Fruit fly (Drosophila melanogaster) whole organism, prepupa: ENCODE data around the gene Smvt.

Experiments
- Blimp-1 ChIP-seq: fragments of 200-800 bp; sonication (Bioruptor generic); optimal IDR thresholded peaks from 3 replicates; lab custom pipeline; 2017; ENCODE audit warnings: missing biosample characterization, missing genetic modification characterization, mild to moderate bottlenecking, moderate library complexity, missing genetic modification reagents
- CG10631 ChIP-seq: fragments of 200-800 bp; sonication (Bioruptor generic); optimal IDR thresholded peaks from 2 replicates; lab custom pipeline; 2016; ENCODE audit warnings: missing biosample characterization, missing genetic modification characterization
- CG11762 ChIP-seq: fragments of 200-800 bp; sonication (Bioruptor generic); optimal IDR thresholded peaks from 3 replicates; lab custom pipeline; 2016; ENCODE audit warnings: missing biosample characterization, missing genetic modification characterization; ENCODE audit not compliant: insufficient read depth
- CG15336 ChIP-seq: fragments of 200-800 bp; sonication (Bioruptor generic); IDR thresholded peaks from 2 replicates; pipeline ENCODE4 v1.3.6; 2022; ENCODE audit warnings: missing biosample characterization, missing genetic modification characterization
- CG1621 ChIP-seq: fragments of 200-800 bp; sonication (Bioruptor generic); optimal IDR thresholded peaks from 3 replicates; lab custom pipeline; 2018; ENCODE audit warnings: missing biosample characterization, mild to moderate bottlenecking, missing genetic modification characterization
- CG16779 ChIP-seq: fragments of 200-800 bp; sonication (Bioruptor generic); optimal IDR thresholded peaks from 3 replicates; lab custom pipeline; 2017; ENCODE audit warnings: missing biosample characterization, mild to moderate bottlenecking, missing genetic modification characterization
- CG3032 ChIP-seq: fragments of 200-800 bp; optimal IDR thresholded peaks from 2 replicates; lab custom pipeline; 2019; ENCODE audit warnings: missing biosample characterization, mild to moderate bottlenecking, missing genetic modification characterization, moderate library complexity
- CG31627 ChIP-seq: fragments of 200-800 bp; sonication (Bioruptor generic); optimal IDR thresholded peaks from 3 replicates; lab custom pipeline; 2016; ENCODE audit warnings: missing biosample characterization, missing genetic modification characterization
- CG32006 ChIP-seq: fragments of 200-800 bp; sonication (Bioruptor generic); optimal IDR thresholded peaks from 3 replicates; lab custom pipeline; 2017; ENCODE audit warnings: missing biosample characterization, mild to moderate bottlenecking, missing genetic modification characterization
- CG34406 ChIP-seq: fragments of 200-800 bp; sonication (Bioruptor generic); optimal IDR thresholded peaks from 3 replicates; lab custom pipeline; 2016; ENCODE audit warnings: missing biosample characterization, missing genetic modification characterization
- CG3919 ChIP-seq: fragments of 200-800 bp; sonication (Bioruptor generic); optimal IDR thresholded peaks from 3 replicates; lab custom pipeline; 2016; ENCODE audit warnings: missing biosample characterization, missing genetic modification characterization
- CG6163 ChIP-seq: fragments of 200-800 bp; sonication (Bioruptor generic); IDR thresholded peaks from 3 replicates; pipeline ENCODE4 v1.3.6; 2022; ENCODE audit warnings: missing biosample characterization, missing genetic modification characterization
- CG7368 ChIP-seq: fragments of 200-800 bp; sonication (Bioruptor generic); optimal IDR thresholded peaks from 3 replicates; lab custom pipeline; 2016; ENCODE audit warnings: missing biosample characterization, missing genetic modification characterization
- CG8319 ChIP-seq: fragments of 200-800 bp; sonication (Bioruptor generic); optimal IDR thresholded peaks from 3 replicates; lab custom pipeline; 2016; ENCODE audit warnings: missing biosample characterization, missing genetic modification characterization
- Eip78C ChIP-seq: fragments of 200-800 bp; sonication (Bioruptor generic); peaks from one replicate; lab custom pipeline; 2016; ENCODE audit warnings: missing biosample characterization, missing genetic modification characterization
- Ets96B ChIP-seq: fragments of 200-800 bp; optimal IDR thresholded peaks from 2 replicates; lab custom pipeline; 2019; ENCODE audit warnings: missing biosample characterization, mild to moderate bottlenecking, missing genetic modification characterization, moderate library complexity
- Gug ChIP-seq: fragments of 200-800 bp; sonication (Bioruptor generic); IDR thresholded peaks from 2 replicates; pipeline ENCODE4 v1.3.6; 2022; ENCODE audit warnings: missing biosample characterization, missing genetic modification characterization
- Hr38 ChIP-seq: sonication (Bioruptor generic); optimal IDR thresholded peaks from 2 replicates; lab custom pipeline; 2016; ENCODE audit warnings: missing biosample characterization, missing genetic modification characterization
- Hr4 ChIP-seq: fragments of 200-800 bp; sonication (Bioruptor generic); optimal IDR thresholded peaks from 3 replicates; lab custom pipeline; 2016; ENCODE audit warnings: missing biosample characterization, missing genetic modification characterization
- Lpt ChIP-seq: fragments of 200-800 bp; sonication (Bioruptor generic); optimal IDR thresholded peaks from 3 replicates; lab custom pipeline; 2016; ENCODE audit warnings: missing biosample characterization, missing genetic modification characterization
- OdsH ChIP-seq: fragments of 200-800 bp; sonication (Bioruptor generic); optimal IDR thresholded peaks from 3 replicates; lab custom pipeline; 2016; ENCODE audit warnings: missing biosample characterization, missing genetic modification characterization
- Sox102F ChIP-seq: fragments of 200-800 bp; sonication (Bioruptor generic); optimal IDR thresholded peaks from 2 replicates; lab custom pipeline; 2016; ENCODE audit warnings: missing biosample characterization, mild to moderate bottlenecking, missing genetic modification characterization
- Sox15 ChIP-seq: fragments of 200-800 bp; sonication (Bioruptor generic); optimal IDR thresholded peaks from 3 replicates; lab custom pipeline; 2016; ENCODE audit warnings: missing biosample characterization, missing genetic modification characterization
- achi ChIP-seq: fragments of 200-800 bp; sonication (Bioruptor generic); optimal IDR thresholded peaks from 3 replicates; lab custom pipeline; 2016; ENCODE audit warnings: missing biosample characterization, missing genetic modification characterization
- acj6 ChIP-seq: fragments of 200-800 bp; sonication (Bioruptor generic); optimal IDR thresholded peaks from 3 replicates; lab custom pipeline; 2016; ENCODE audit warnings: missing biosample characterization, missing genetic modification characterization
- cyc ChIP-seq: fragments of 200-800 bp; sonication (Bioruptor generic); optimal IDR thresholded peaks from 3 replicates; lab custom pipeline; 2016; ENCODE audit warnings: missing biosample characterization, missing genetic modification characterization
- dac ChIP-seq: fragments of 200-800 bp; sonication (Bioruptor generic); optimal IDR thresholded peaks from 2 replicates; lab custom pipeline; 2017; ENCODE audit warnings: missing biosample characterization, mild to moderate bottlenecking, missing genetic modification characterization
- dsx ChIP-seq: fragments of 200-800 bp; optimal IDR thresholded peaks from 3 replicates; lab custom pipeline; 2019; ENCODE audit warnings: missing biosample characterization, mild to moderate bottlenecking, missing genetic modification characterization, moderate library complexity; ENCODE audit not compliant: poor library complexity, severe bottlenecking
- fd85E ChIP-seq: fragments of 200-800 bp; sonication (Bioruptor generic); optimal IDR thresholded peaks from 3 replicates; lab custom pipeline; 2016; ENCODE audit warnings: missing biosample characterization, missing genetic modification characterization
- fkh ChIP-seq: fragments of 200-800 bp; sonication (Bioruptor generic); optimal IDR thresholded peaks from 3 replicates; lab custom pipeline; 2017; ENCODE audit warnings: missing biosample characterization, mild to moderate bottlenecking, missing genetic modification characterization, moderate library complexity
- net ChIP-seq: fragments of 200-800 bp; sonication (Bioruptor generic); optimal IDR thresholded peaks from 3 replicates; lab custom pipeline; 2016; ENCODE audit warnings: missing biosample characterization, missing genetic modification characterization
- pdm3 ChIP-seq: fragments of 200-800 bp; sonication (Bioruptor generic); optimal IDR thresholded peaks from 3 replicates; lab custom pipeline; 2016; ENCODE audit warnings: missing biosample characterization, missing genetic modification characterization
- spab ChIP-seq: fragments of 200-800 bp; sonication (Bioruptor generic); optimal IDR thresholded peaks from 2 replicates; lab custom pipeline; 2017; ENCODE audit warnings: missing biosample characterization, mild to moderate bottlenecking, missing genetic modification characterization, missing genetic modification reagents
- ss ChIP-seq, 2 experiments: fragments of 200-800 bp; sonication (Bioruptor generic); optimal IDR thresholded peaks; 2 replicates in 1 of 2; 3 replicates in 1 of 2; lab custom pipeline; 2017 to 2018; ENCODE audit warnings: mild to moderate bottlenecking in 2 of 2, missing biosample characterization in 2 of 2, missing genetic modification characterization in 2 of 2, moderate library complexity in 1 of 2
- svp ChIP-seq: fragments of 200-800 bp; sonication (Bioruptor generic); peaks from one replicate; lab custom pipeline; 2016; ENCODE audit warnings: missing biosample characterization, missing genetic modification characterization
- topi ChIP-seq: fragments of 200-800 bp; sonication (Bioruptor generic); optimal IDR thresholded peaks from 3 replicates; lab custom pipeline; 2016; ENCODE audit warnings: missing biosample characterization, missing genetic modification characterization
- vri ChIP-seq: fragments of 200-800 bp; sonication (Bioruptor generic); optimal IDR thresholded peaks from 3 replicates; lab custom pipeline; 2016; ENCODE audit warnings: missing biosample characterization, mild to moderate bottlenecking, missing genetic modification characterization

Gene Smvt

dm6 chr3R:31762672-31763071, 1.3 kb upstream of the Smvt start (continued):
- TF ChIP-seq CG1621 (peak; percentile 62), dac (GFP tag; lab: Kevin White, UChicago) (peak; percentile 35), Hr4 (peak; percentile 84), CG3919 (GFP tag; lab: Kevin White, UChicago) (peak; percentile 79), Blimp-1 (GFP tag; lab: Kevin White, UChicago) (no peak), cyc (no peak), Lpt (GFP tag; lab: Kevin White, UChicago) (peak; percentile 69), OdsH (GFP tag; lab: Kevin White, UChicago) (peak; percentile 75), Hr38 (GFP tag; lab: Kevin White, UChicago) (no peak), Gug (GFP tag; lab: Robert Waterston, UW) (peak; percentile 62), net (GFP tag; lab: Kevin White, UChicago) (peak; percentile 67), CG10631 (GFP tag; lab: Kevin White, UChicago) (peak; percentile 68), CG16779 (tag; lab: Kevin White, UChicago) (peak; percentile 31), achi (GFP tag; lab: Kevin White, UChicago) (peak; percentile 78), svp (GFP tag; lab: Kevin White, UChicago) (peak; percentile 69), CG34406 (GFP tag; lab: Kevin White, UChicago) (peak; percentile 60), CG15336 (GFP tag; lab: Robert Waterston, UW) (peak; percentile 69), CG11762 (GFP tag; lab: Kevin White, UChicago) (peak; percentile 68), spab (GFP tag; lab: Kevin White, UChicago) (peak; percentile 58), CG31627 (no peak), pdm3 (GFP tag; lab: Kevin White, UChicago) (peak; percentile 68), fd85E (GFP tag; lab: Kevin White, UChicago) (no peak), Sox102F (GFP tag; lab: Kevin White, UChicago) (peak; percentile 24), Sox15 (GFP tag; lab: Kevin White, UChicago) (peak; percentile 57), CG3032 (tag; lab: Kevin White, UChicago) (peak; percentile 69), CG8319 (GFP tag; lab: Kevin White, UChicago) (peak; percentile 31), acj6 (peak; percentile 68), ss (GFP tag; optimal IDR thresholded peaks at IDR 0.05; lab: Kevin White, UChicago) (peak in 1 of 2 experiments; percentile 75), topi (GFP tag; lab: Kevin White, UChicago) (peak; percentile 28), dsx (GFP tag; lab: Kevin White, UChicago) (no peak), fkh (GFP tag; lab: Kevin White, UChicago) (no peak), Ets96B (tag; lab: Kevin White, UChicago) (peak; percentile 81), CG6163 (GFP tag; lab: Robert Waterston, UW) (peak; percentile 80; the same call in 2 of the 3 replicates), vri (no peak)
- TF ChIP-seq, all 60 proteins: peak for 45

dm6 chr3R:31758587-31759167, 2.7 kb downstream of the Smvt start, which contains the start of gene CG2187:
TSS of gene CG2187 (minus strand) at chr3R:31758637.
- no peak for TF ChIP-seq cyc
- no peak for TF ChIP-seq CG32006 (GFP tag; lab: Kevin White, UChicago)
- TF ChIP-seq svp (GFP tag; lab: Kevin White, UChicago), result peak; percentile 71
- TF ChIP-seq CG8319 (GFP tag; lab: Kevin White, UChicago), result no peak
- no peak for TF ChIP-seq fd85E (GFP tag; lab: Kevin White, UChicago)
- TF ChIP-seq fkh (GFP tag; lab: Kevin White, UChicago), result peak; percentile 87
- no peak for TF ChIP-seq CG7368
- no peak for TF ChIP-seq Blimp-1 (GFP tag; lab: Kevin White, UChicago)
- no peak for TF ChIP-seq Lpt (GFP tag; lab: Kevin White, UChicago)
- TF ChIP-seq CG10631 (GFP tag; lab: Kevin White, UChicago), result no peak
- no peak for TF ChIP-seq topi (GFP tag; lab: Kevin White, UChicago)
- no peak for TF ChIP-seq Eip78C (GFP tag; lab: Kevin White, UChicago)
- no peak for TF ChIP-seq CG3032 (tag; lab: Kevin White, UChicago)
